Worm (Caenorhabditis elegans) whole organism, L2 larva: ENCODE results near the gene bath-36.

Experiments used
- F13H6.1 ChIP-seq: sonication (generic microtip); optimal IDR thresholded peaks from 2 replicates; lab custom pipeline; 2016; ENCODE audit warnings: missing genetic modification characterization, missing compliant biosample characterization
- Y55F3AM.14 ChIP-seq: fragments of 200-800 bp; sonication (Bioruptor generic); optimal IDR thresholded peaks from 2 replicates; lab custom pipeline; 2018; ENCODE audit warnings: mild to moderate bottlenecking, missing genetic modification characterization, missing compliant biosample characterization
- ZK546.5 ChIP-seq: sonication (generic microtip); optimal IDR thresholded peaks from 2 replicates; lab custom pipeline; 2017; ENCODE audit warnings: missing biosample characterization, missing genetic modification characterization
- alr-1 ChIP-seq: fragments of 150-350 bp; optimal IDR thresholded peaks from 2 replicates; lab custom pipeline; 2014; ENCODE audit warnings: missing biosample characterization, missing genetic modification characterization
- aly-2 ChIP-seq: fragments of 150-350 bp; optimal IDR thresholded peaks from 2 replicates; lab custom pipeline; 2014; ENCODE audit warnings: missing biosample characterization, missing genetic modification characterization
- crh-2 ChIP-seq: sonication (generic microtip); optimal IDR thresholded peaks from 2 replicates; lab custom pipeline; 2017; ENCODE audit warnings: missing biosample characterization, missing genetic modification characterization
- elt-3 ChIP-seq: sonication (generic microtip); optimal IDR thresholded peaks from 2 replicates; lab custom pipeline; 2017; ENCODE audit warnings: missing biosample characterization, missing genetic modification characterization
- fos-1 ChIP-seq: fragments of 150-350 bp; optimal IDR thresholded peaks from 2 replicates; lab custom pipeline; 2014; ENCODE audit warnings: missing biosample characterization, missing genetic modification characterization
- gmeb-1 ChIP-seq: fragments of 150-350 bp; optimal IDR thresholded peaks from 2 replicates; lab custom pipeline; 2014; ENCODE audit warnings: missing biosample characterization, missing genetic modification characterization
- lin-13 ChIP-seq: fragments of 150-350 bp; optimal IDR thresholded peaks from 2 replicates; lab custom pipeline; 2014; ENCODE audit warnings: missing biosample characterization, missing genetic modification reagents, missing genetic modification characterization
- lin-39 ChIP-seq: fragments of 150-350 bp; optimal IDR thresholded peaks from 2 replicates; lab custom pipeline; 2014; ENCODE audit warnings: missing biosample characterization, missing genetic modification reagents, missing genetic modification characterization
- lsy-2 ChIP-seq, 2 experiments: fragments of 150-350 bp in 1 of 2; sonication (generic microtip) in 1 of 2; optimal IDR thresholded peaks; 2 replicates each; lab custom pipeline; 2014 to 2017; ENCODE audit warnings: missing biosample characterization in 2 of 2, missing genetic modification characterization in 2 of 2
- mab-5 ChIP-seq: fragments of 150-350 bp; optimal IDR thresholded peaks from 2 replicates; lab custom pipeline; 2014; ENCODE audit warnings: missing biosample characterization, missing genetic modification characterization
- mbf-1 ChIP-seq: sonication (generic microtip); optimal IDR thresholded peaks from 2 replicates; lab custom pipeline; 2017; ENCODE audit warnings: missing biosample characterization, missing genetic modification characterization
- mdl-1 ChIP-seq, 2 experiments: fragments of 150-350 bp in 1 of 2; sonication (generic microtip) in 1 of 2; optimal IDR thresholded peaks; 2 replicates each; lab custom pipeline; 2017; ENCODE audit warnings: missing biosample characterization in 2 of 2, missing genetic modification characterization in 2 of 2
- nhr-10 ChIP-seq: sonication (generic microtip); optimal IDR thresholded peaks from 2 replicates; lab custom pipeline; 2017; ENCODE audit warnings: missing biosample characterization, missing genetic modification characterization
- nhr-11 ChIP-seq: fragments of 150-350 bp; optimal IDR thresholded peaks from 2 replicates; lab custom pipeline; 2014; ENCODE audit warnings: missing biosample characterization, missing genetic modification characterization
- nhr-12 ChIP-seq: fragments of 150-350 bp; optimal IDR thresholded peaks from 2 replicates; lab custom pipeline; 2014; ENCODE audit warnings: missing biosample characterization, missing genetic modification characterization
- nhr-129 ChIP-seq: fragments of 150-350 bp; optimal IDR thresholded peaks from 2 replicates; lab custom pipeline; 2014; ENCODE audit warnings: missing biosample characterization, missing genetic modification characterization
- nhr-23 ChIP-seq: fragments of 150-350 bp; optimal IDR thresholded peaks from 2 replicates; lab custom pipeline; 2014; ENCODE audit warnings: missing biosample characterization, missing genetic modification reagents, missing genetic modification characterization
- nhr-237 ChIP-seq: fragments of 150-350 bp; optimal IDR thresholded peaks from 2 replicates; lab custom pipeline; 2014; ENCODE audit warnings: missing biosample characterization, missing genetic modification characterization
- nhr-25 ChIP-seq: fragments of 150-350 bp; sonication (generic microtip); optimal IDR thresholded peaks from 3 replicates; lab custom pipeline; 2014; ENCODE audit warnings: missing biosample characterization, missing genetic modification characterization
- nhr-6 ChIP-seq: fragments of 150-350 bp; optimal IDR thresholded peaks from 2 replicates; lab custom pipeline; 2014; ENCODE audit warnings: missing biosample characterization, missing genetic modification characterization
- nhr-77 ChIP-seq: fragments of 150-350 bp; optimal IDR thresholded peaks from 2 replicates; lab custom pipeline; 2014; ENCODE audit warnings: missing biosample characterization, missing genetic modification characterization
- peb-1 ChIP-seq: fragments of 150-350 bp; optimal IDR thresholded peaks from 2 replicates; lab custom pipeline; 2014; ENCODE audit warnings: missing biosample characterization, missing genetic modification characterization
- sem-4 ChIP-seq: fragments of 150-350 bp; optimal IDR thresholded peaks from 2 replicates; lab custom pipeline; 2014; ENCODE audit warnings: missing biosample characterization, missing genetic modification reagents, missing genetic modification characterization
- skn-1 ChIP-seq: sonication (generic microtip); optimal IDR thresholded peaks from 2 replicates; lab custom pipeline; 2017; ENCODE audit warnings: missing biosample characterization, missing genetic modification characterization
- sma-9 ChIP-seq, 2 experiments: fragments of 150-350 bp in 1 of 2; sonication (generic microtip) in 1 of 2; optimal IDR thresholded peaks; 2 replicates each; lab custom pipeline; 2014 to 2016; ENCODE audit warnings: missing genetic modification characterization in 2 of 2, mild to moderate bottlenecking in 1 of 2, missing biosample characterization in 1 of 2, missing compliant biosample characterization in 1 of 2, missing genetic modification reagents in 1 of 2, moderate library complexity in 1 of 2
- snpc-4 ChIP-seq: fragments of 150-350 bp; optimal IDR thresholded peaks from 2 replicates; lab custom pipeline; 2014; ENCODE audit warnings: missing biosample characterization, missing genetic modification characterization
- unc-39 ChIP-seq: fragments of 150-350 bp; optimal IDR thresholded peaks from 2 replicates; lab custom pipeline; 2014; ENCODE audit warnings: missing biosample characterization, missing genetic modification characterization
- unc-62 ChIP-seq: fragments of 150-350 bp; optimal IDR thresholded peaks from 2 replicates; lab custom pipeline; 2014; ENCODE audit warnings: missing biosample characterization, missing genetic modification reagents, missing genetic modification characterization
- zag-1 ChIP-seq: fragments of 150-350 bp; optimal IDR thresholded peaks from 2 replicates; lab custom pipeline; 2014; ENCODE audit warnings: missing biosample characterization, missing genetic modification characterization
- ztf-11 ChIP-seq: sonication (generic microtip); optimal IDR thresholded peaks from 2 replicates; lab custom pipeline; 2017; ENCODE audit warnings: missing biosample characterization, missing genetic modification characterization
- ztf-4 ChIP-seq: fragments of 150-350 bp; optimal IDR thresholded peaks from 2 replicates; lab custom pipeline; 2014; ENCODE audit warnings: missing biosample characterization, missing genetic modification characterization

The bath-36 gene

DNA sequence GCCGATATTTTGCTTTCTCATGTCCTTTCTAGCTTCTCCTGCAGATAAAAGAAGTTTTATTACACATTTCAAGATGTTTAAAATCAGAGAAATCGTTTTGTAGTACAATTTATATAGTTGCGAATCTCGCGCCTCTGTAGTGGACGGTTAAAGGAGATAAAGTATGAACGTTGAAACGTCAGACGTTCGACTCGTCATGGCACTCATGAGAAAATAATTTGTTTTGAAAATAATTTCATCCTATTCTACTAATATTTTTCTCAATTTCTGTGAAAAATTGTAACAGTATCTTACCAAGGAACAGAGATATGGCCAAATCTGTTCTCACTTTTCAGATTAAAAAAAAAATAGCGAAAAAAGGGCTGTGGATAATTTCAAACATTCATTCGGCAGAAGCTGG, 39.9 kb upstream of the bath-36 start, which contains the start of gene T09F5.20:
Gene T09F5.20, minus strand, starts transcription at position 101 of the 400 bp plus-strand sequence.
- TF ChIP-seq ZK546.5 (no peak), gmeb-1 (tag; lab: Kevin White, UChicago) (no peak), sem-4 (tag; lab: Kevin White, UChicago) (no peak), nhr-25 (no peak)

DNA sequence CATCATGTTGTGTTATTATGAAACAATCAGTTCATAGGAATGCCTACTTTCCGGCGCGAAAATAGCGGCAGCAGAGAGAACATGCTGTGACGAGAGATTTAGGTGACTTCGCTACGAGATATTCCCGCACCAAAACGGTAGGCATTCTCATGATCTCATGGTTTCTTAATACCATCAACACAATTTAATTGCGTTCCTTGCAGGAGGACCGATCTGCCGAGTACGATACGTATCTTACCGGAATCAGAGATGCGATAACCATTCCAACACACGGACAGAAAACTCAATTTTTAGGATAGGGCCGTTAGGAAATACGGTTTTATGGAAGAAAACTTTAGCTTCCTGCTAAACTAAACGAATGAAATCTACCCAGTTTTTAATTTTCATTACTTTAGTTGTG, 38.9 kb upstream of the bath-36 start, which contains the start of gene T09F5.1:
Gene T09F5.1, plus strand, starts transcription at position 301 of the 400 bp plus-strand sequence.
- TF ChIP-seq lin-13 (GFP tag; lab: Kevin White, UChicago) (no peak), nhr-11 (tag; lab: Kevin White, UChicago) (no peak), lsy-2 (tag; optimal IDR thresholded peaks at IDR 0.05; lab: Kevin White, UChicago) (no peak), crh-2 (tag; lab: Kevin White, UChicago) (no peak), ZK546.5 (no peak), alr-1 (tag; lab: Kevin White, UChicago) (no peak)

DNA sequence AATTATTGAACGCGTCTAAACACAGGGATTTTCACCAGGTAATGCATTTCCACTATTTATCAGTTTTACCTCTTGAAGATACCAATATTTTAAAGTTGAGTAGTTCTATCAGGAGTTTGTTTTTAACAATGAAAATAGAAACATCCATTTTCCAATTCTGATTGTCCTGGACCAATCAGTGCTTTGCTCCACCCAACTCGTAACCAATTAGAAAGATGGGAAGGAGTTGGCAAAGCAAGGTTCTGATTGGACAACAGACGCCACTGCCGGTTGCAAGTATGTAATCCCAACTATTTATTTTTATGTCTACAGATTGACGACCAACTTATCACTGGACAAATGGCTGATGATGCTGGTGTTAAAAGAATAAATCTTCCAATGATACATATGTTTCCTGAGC, 37.5 kb upstream of the bath-36 start:
- TF ChIP-seq nhr-25 = no peak
- TF ChIP-seq ztf-11 = no peak
- TF ChIP-seq nhr-23 (tag; lab: Kevin White, UChicago) = no peak
- TF ChIP-seq, all 48 proteins: peak for 0

DNA sequence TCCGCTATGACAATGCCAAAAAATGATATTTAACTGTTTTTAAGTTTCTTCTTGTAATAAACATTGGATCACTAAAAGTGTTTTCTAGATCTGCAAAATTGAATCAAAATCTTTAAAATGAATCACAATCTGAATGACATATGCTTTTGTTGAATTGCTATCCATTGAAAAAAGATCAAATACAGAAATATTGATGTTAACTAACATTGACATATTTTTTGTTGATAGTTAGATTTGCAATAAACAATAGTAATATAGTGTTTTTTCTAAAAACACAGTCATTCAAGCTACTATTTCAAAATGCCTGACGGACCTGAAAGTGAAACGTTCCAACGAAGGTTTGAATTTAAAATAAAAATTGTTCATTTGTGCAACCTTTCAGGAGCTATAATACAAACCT, 37.0 kb upstream of the bath-36 start, which contains the start of gene T09F5.2:
Gene T09F5.2, plus strand, starts transcription at position 301 of the 400 bp plus-strand sequence.
- no peak for TF ChIP-seq mbf-1 (tag; lab: Kevin White, UChicago)
- no peak for TF ChIP-seq unc-62 (GFP tag; lab: Kevin White, UChicago)
- no peak for TF ChIP-seq peb-1
- TF ChIP-seq ztf-4 (tag; lab: Kevin White, UChicago) = no peak
- no peak for TF ChIP-seq gmeb-1 (tag; lab: Kevin White, UChicago)
- TF ChIP-seq nhr-129 (tag; lab: Kevin White, UChicago) = no peak
- TF ChIP-seq F13H6.1 (tag; lab: Kevin White, UChicago) = no peak

- TF ChIP-seq nhr-11 (tag; lab: Kevin White, UChicago) = no peak
- no peak for TF ChIP-seq snpc-4
- no peak for TF ChIP-seq nhr-12 (tag; lab: Kevin White, UChicago)
- no peak for TF ChIP-seq mdl-1 (tag; optimal IDR thresholded peaks at IDR 0.05; lab: Kevin White, UChicago)
- TF ChIP-seq Y55F3AM.14 = no peak
- no peak for TF ChIP-seq nhr-77 (tag; lab: Kevin White, UChicago)
Observed at ce11 chrV:15152010-15152409, 35.7 kb upstream of the bath-36 start.

DNA sequence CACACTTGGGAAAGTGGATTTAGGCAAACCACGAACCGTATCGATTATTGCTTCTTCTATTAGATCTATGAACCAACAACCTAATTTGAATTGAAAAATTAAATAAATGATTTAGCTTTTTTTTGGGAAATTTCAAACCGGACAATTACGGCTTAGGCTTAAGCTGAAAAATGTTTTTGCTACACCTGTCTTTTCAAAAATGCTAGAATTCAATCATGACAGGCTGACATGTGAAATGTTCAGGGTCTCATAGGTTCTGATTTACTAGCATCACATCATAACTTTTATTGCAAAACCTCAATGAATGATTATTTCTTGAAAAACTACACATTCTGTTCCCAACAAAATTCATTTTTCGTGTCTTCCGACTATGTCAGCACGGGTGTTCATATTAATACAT, 34.4 kb upstream of the bath-36 start, which contains the start of gene srh-55:
Gene srh-55, plus strand, starts transcription at position 301 of the 400 bp plus-strand sequence.
- no peak for TF ChIP-seq nhr-6 (tag; lab: Kevin White, UChicago)
- no peak for TF ChIP-seq ztf-11
- no peak for TF ChIP-seq aly-2 (tag; lab: Kevin White, UChicago)
- TF ChIP-seq fos-1 (tag; lab: Kevin White, UChicago) = no peak
- no peak for TF ChIP-seq skn-1 (tag; lab: Kevin White, UChicago)
- no peak for TF ChIP-seq mab-5 (tag; lab: Kevin White, UChicago)
- no peak for TF ChIP-seq nhr-23 (tag; lab: Kevin White, UChicago)
- TF ChIP-seq lin-39 (tag; lab: Kevin White, UChicago) = no peak
- no peak for TF ChIP-seq unc-39 (tag; lab: Kevin White, UChicago)
- no peak for TF ChIP-seq nhr-10
- no peak for TF ChIP-seq nhr-129 (tag; lab: Kevin White, UChicago)
- no peak for TF ChIP-seq sma-9 (GFP tag; optimal IDR thresholded peaks at IDR 0.05; lab: Kevin White, UChicago)
- no peak for TF ChIP-seq sma-9 (tag; optimal IDR thresholded peaks at IDR 0.05; lab: Kevin White, UChicago)
- no peak for TF ChIP-seq ztf-4 (tag; lab: Kevin White, UChicago)
- no peak for TF ChIP-seq peb-1
- no peak for TF ChIP-seq nhr-25
- TF ChIP-seq unc-62 (GFP tag; lab: Kevin White, UChicago) = no peak
- TF ChIP-seq elt-3 (tag; lab: Kevin White, UChicago) = no peak
- no peak for TF ChIP-seq zag-1
- TF ChIP-seq nhr-237 = no peak
